Worm (Caenorhabditis elegans) whole organism, young adult: ENCODE results near the gene grd-3.

Source experiments
- B0019.2 ChIP-seq: fragments of 200-800 bp; sonication (Bioruptor generic); conservative IDR thresholded peaks from 2 replicates; pipeline ENCODE4 v1.3.6; 2022; ENCODE audit warnings: missing genetic modification reagents, missing genetic modification characterization, missing compliant biosample characterization
- C17E4.6 ChIP-seq: fragments of 200-800 bp; sonication (Bioruptor generic); IDR thresholded peaks from 2 replicates; pipeline ENCODE4 v1.3.6; 2022; ENCODE audit warnings: missing genetic modification reagents, missing genetic modification characterization, missing compliant biosample characterization
- F22D6.2 ChIP-seq: sonication (generic microtip); optimal IDR thresholded peaks from 2 replicates; lab custom pipeline; 2016; ENCODE audit warnings: mild to moderate bottlenecking, missing genetic modification characterization, missing compliant biosample characterization
- aptf-3 ChIP-seq: fragments of 200-800 bp; sonication (Bioruptor generic); IDR thresholded peaks from 2 replicates; pipeline ENCODE4 v1.3.6; 2022; ENCODE audit warnings: missing genetic modification characterization, missing compliant biosample characterization
- athp-1 ChIP-seq: sonication (generic microtip); optimal IDR thresholded peaks from 2 replicates; lab custom pipeline; 2017; ENCODE audit warnings: mild to moderate bottlenecking, missing genetic modification characterization, missing compliant biosample characterization
- bed-2 ChIP-seq: fragments of 200-800 bp; sonication (Bioruptor generic); IDR thresholded peaks from 2 replicates; pipeline ENCODE4 v1.3.6; 2022; ENCODE audit warnings: missing genetic modification reagents, missing genetic modification characterization, missing compliant biosample characterization
- hlh-26 ChIP-seq: fragments of 200-800 bp; sonication (Bioruptor generic); conservative IDR thresholded peaks from 2 replicates; pipeline ENCODE4 v1.3.6; 2022; ENCODE audit warnings: missing genetic modification reagents, missing genetic modification characterization, missing compliant biosample characterization
- madf-10 ChIP-seq: sonication (generic microtip); optimal IDR thresholded peaks from 2 replicates; lab custom pipeline; 2016; ENCODE audit warnings: mild to moderate bottlenecking, missing genetic modification characterization, missing compliant biosample characterization
- mxl-1 ChIP-seq: sonication (generic microtip); optimal IDR thresholded peaks from 2 replicates; lab custom pipeline; 2016; ENCODE audit warnings: missing genetic modification characterization, missing compliant biosample characterization
- nfyb-1 ChIP-seq: fragments of 200-800 bp; sonication (Bioruptor generic); IDR thresholded peaks from 2 replicates; pipeline ENCODE4 v1.3.6; 2022; ENCODE audit warnings: missing genetic modification reagents, missing genetic modification characterization, missing compliant biosample characterization
- rec-8 ChIP-seq, 2 experiments: sonication (generic microtip); optimal IDR thresholded peaks; 2 replicates each; lab custom pipeline; 2016; ENCODE audit warnings: mild to moderate bottlenecking in 2 of 2, missing genetic modification characterization in 2 of 2, missing genetic modification reagents in 2 of 2, missing genotype in 2 of 2, missing biosample characterization in 1 of 2, missing compliant biosample characterization in 1 of 2, moderate library complexity in 1 of 2
- snpc-4 ChIP-seq, 5 experiments: fragments of 150-350 bp in 1 of 5; sonication (generic microtip) in 4 of 5; optimal IDR thresholded peaks; 2 replicates each; lab custom pipeline; 2014 to 2018; ENCODE audit warnings: missing genetic modification characterization in 5 of 5, missing biosample characterization in 3 of 5, antibody characterized with exemption in 2 of 5, mild to moderate bottlenecking in 2 of 5, missing compliant biosample characterization in 2 of 5, missing genotype in 2 of 5, moderate library complexity in 2 of 5, missing genetic modification reagents in 1 of 5
- unc-62 ChIP-seq: fragments of 150-350 bp; optimal IDR thresholded peaks from 2 replicates; lab custom pipeline; 2014; ENCODE audit warnings: missing biosample characterization, missing genetic modification reagents, missing genetic modification characterization
- ztf-28 ChIP-seq: fragments of 200-800 bp; sonication (Bioruptor generic); IDR thresholded peaks from 2 replicates; pipeline ENCODE4 v1.3.6; 2022; ENCODE audit warnings: missing genetic modification reagents, missing genetic modification characterization, missing compliant biosample characterization

ce11 chrIV:3428434-3428950 is 11.0 kb upstream of the grd-3 start, which contains the start of the genes C04C3.9 and srz-60:
- no peak for TF ChIP-seq athp-1 (tag; lab: Kevin White, UChicago)
- TF ChIP-seq nfyb-1 (GFP tag; lab: Robert Waterston, UW), result no peak
- TF ChIP-seq mxl-1 (tag; lab: Kevin White, UChicago), result no peak
- no peak for TF ChIP-seq C17E4.6
- no peak for TF ChIP-seq rec-8 (tag; optimal IDR thresholded peaks at IDR 0.05; lab: Kevin White, UChicago)
- no peak for TF ChIP-seq aptf-3 (GFP tag; lab: Robert Waterston, UW)
- TF ChIP-seq bed-2 (GFP tag; lab: Robert Waterston, UW), result no peak
- no peak for TF ChIP-seq B0019.2
- no peak for TF ChIP-seq unc-62 (GFP tag; lab: Kevin White, UChicago)
- no peak for TF ChIP-seq hlh-26 (GFP tag; lab: Robert Waterston, UW)
- TF ChIP-seq F22D6.2 (tag; lab: Kevin White, UChicago), result no peak
- TF ChIP-seq ztf-28 (GFP tag; lab: Robert Waterston, UW), result no peak
- no peak for TF ChIP-seq snpc-4 (GFP tag; optimal IDR thresholded peaks at IDR 0.05; lab: Kevin White, UChicago)
- TF ChIP-seq snpc-4 (tag; optimal IDR thresholded peaks at IDR 0.05; lab: Kevin White, UChicago), result no peak
- no peak for TF ChIP-seq madf-10
